Worm (Caenorhabditis elegans): ENCODE measurements around the gene fox-1.

fox-1 gene

DNA sequence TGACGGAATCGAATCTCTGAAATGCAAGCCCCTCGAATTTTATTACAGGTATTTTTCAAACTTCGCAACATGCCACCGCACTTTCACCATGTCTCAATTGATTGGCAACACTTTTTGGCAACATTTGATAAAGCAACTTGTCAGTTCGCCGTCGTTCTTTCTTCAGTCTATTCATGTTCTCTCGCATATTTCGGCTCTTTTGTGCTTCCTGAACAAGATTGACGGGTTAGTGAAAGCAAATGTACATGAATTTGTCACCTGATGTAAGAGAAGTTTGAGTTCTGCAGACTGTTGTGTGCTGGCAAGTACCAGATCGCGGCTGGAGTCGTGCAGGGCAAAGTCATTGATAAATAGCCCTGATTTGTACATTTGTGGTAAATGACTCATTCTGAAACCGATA, 37.6 kb downstream of the fox-1 start:
- TF ChIP-seq unc-62 (GFP tag; optimal IDR thresholded peaks at IDR 0.05) = no peak

DNA sequence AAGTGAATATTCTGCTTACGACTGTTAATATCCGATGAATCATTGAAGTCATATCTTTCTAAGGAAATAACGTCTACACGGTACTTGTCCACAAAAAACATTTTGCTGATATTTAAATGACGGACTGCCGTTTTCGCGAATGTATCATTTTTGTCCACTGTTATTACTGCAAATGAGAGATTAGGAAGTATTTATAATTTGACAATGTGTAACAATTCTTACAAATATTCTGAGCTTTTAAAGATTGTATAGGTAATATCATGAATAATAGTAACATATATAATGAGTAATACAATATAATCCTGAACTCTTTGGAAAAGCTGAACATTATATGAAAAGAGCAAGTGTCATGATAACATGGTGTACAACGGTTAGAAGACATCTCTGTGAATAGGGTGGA, 39.9 kb downstream of the fox-1 start, which contains the start of gene glr-7:
glr-7 (minus strand) TSS at position 101 of the 400 bp plus-strand sequence.
- no peak for TF ChIP-seq unc-62 (GFP tag; optimal IDR thresholded peaks at IDR 0.05)

DNA sequence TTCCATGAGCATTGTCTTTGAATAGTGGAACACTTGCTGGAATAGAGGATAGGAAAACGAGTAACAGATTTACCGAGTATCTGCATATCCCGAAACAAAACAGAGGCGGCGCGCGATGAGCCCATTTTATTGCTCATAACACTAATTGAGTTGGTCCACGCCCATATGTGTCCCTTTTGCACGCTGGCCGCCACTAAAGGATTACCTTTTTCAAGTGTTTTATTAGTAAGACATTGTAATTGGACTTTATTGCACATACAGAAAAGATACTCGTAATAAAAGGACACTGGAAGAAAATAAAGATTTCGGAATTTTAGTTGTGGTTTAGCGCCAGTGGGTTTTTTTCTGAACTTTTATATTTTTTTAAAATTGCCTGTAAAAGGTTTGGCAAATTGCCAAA, 46.4 kb downstream of the fox-1 start, which contains the start of gene hlh-15:
hlh-15 (minus strand) TSS at position 101 of the 400 bp plus-strand sequence.
- TF ChIP-seq unc-62 (GFP tag; optimal IDR thresholded peaks at IDR 0.05) = no peak

DNA sequence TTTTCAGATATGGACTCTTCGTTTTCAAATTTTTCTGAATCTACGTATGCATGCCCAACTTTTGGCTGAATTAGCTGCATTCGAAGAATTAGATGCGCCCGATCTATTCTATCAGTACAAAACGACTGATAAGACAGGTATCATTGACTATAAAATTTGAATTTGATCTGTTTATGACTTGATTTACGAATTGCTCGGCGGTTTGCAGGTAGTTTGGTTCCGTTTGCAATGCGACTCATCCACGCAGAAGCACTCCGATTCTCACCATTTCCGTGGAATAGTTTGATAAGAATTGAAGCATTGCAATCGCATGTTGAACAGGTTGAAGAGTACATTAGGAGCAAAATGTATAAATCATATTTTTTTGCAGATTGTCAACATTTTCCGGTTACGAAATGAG, 48.7 kb downstream of the fox-1 start:
- TF ChIP-seq unc-62 (GFP tag; optimal IDR thresholded peaks at IDR 0.05) = no peak

DNA sequence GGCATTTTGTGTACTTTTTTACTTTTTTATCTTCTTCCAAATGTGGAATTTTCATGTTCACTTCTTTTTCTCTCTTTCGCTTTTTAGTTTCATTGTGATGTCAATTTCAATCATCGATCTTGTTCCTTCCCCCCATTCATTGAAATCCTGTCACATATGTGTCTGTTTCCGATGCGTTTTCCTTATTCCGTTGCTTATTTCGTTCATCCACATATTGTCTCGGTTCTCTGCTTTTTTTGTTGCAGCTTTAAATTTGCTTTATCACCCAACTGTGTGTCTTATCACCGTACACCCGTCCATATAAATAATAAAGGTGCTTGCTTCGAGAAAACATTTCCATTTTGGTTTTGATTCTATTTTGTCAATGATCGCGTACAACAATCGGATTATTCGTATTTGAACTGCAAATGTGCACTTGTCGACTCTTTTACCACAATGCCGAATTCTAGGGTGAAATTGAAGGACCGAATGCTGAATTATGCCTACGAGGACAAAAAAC, 50.4 kb downstream of the fox-1 start, which contains the start of the genes C43H6.12 and trpp-12:
C43H6.12 (plus strand) TSS at position 365 of the 499 bp plus-strand sequence.
trpp-12 (plus strand) TSS at position 449 of the 499 bp plus-strand sequence.
- no peak for TF ChIP-seq unc-62 (GFP tag; optimal IDR thresholded peaks at IDR 0.05)

DNA sequence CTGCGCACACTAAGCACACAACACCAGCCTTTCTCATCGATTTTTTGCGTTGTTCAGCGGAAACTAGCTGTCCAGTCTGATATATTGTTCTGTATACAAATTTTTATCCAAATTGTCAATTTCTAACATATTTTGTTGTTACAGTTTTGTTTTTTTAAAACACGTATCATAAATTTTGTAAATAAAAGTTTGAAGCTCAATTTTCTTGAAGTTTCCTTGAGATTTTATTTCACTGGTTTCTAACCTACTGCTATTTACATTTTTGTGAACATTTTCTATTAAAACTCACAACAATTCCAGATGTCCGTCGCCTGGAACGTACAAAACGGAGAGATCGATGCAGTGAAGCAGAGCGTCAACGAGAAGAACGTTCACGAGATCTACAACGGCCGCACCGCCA, 52.5 kb downstream of the fox-1 start, which contains the start of gene mtpn-1:
mtpn-1 (plus strand) TSS at position 301 of the 400 bp plus-strand sequence.
- no peak for TF ChIP-seq unc-62 (GFP tag; optimal IDR thresholded peaks at IDR 0.05)

DNA sequence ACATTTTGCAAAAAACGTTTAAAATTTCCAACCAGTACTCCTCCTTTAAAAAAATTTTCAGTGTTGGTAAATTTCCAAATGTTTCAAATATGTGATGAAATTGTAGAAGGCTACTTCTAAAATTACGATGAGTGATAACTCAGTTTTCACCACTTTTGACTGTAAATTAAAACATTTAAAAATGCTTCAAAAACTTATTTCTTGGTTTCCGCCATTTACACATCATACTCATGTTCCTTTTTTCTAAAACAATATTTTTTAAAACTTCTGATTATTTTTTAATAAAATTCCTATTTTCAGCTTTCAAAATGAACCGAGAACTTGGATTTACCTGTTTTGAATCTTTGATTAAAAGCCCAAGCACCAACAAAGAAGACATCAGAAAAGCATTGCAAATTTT, 56.0 kb downstream of the fox-1 start, which contains the start of gene C43H6.4:
C43H6.4 (plus strand) TSS at position 301 of the 400 bp plus-strand sequence.
- no peak for TF ChIP-seq unc-62 (GFP tag; optimal IDR thresholded peaks at IDR 0.05)

DNA sequence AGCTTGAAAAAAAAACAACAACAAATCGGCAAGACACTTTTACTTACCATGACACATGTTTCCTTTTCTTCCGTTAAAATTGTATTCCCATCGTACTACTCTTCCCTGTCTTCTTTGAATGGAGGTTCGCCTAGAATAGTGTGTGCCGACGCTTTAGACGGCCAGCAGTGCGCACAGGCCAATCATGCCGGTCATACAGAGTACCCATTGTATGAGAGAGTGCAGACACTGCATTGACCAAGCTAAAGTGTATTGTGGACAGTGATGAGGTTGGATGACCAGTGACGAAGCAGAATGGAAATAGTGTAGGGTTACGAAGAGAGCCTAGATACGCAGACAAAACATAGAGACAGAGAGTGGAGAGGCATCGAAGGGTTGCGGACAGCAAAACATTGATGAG, 57.8 kb downstream of the fox-1 start, which contains the start of gene dhhc-9:
dhhc-9 (minus strand) TSS at position 154 of the 400 bp plus-strand sequence.
- no peak for TF ChIP-seq unc-62 (GFP tag; optimal IDR thresholded peaks at IDR 0.05)

Measured in whole organism, dauer.